Worm (Caenorhabditis elegans) whole organism, early embryonic: ENCODE measurements around the gene F12A10.8.
"Not testable (repeated sequence)": the region's sequence is repeated elsewhere in the genome, so short reads cannot be mapped to it uniquely, and the experiment has no call there.

Source experiments
- B0310.2 ChIP-seq: sonication (generic microtip); optimal IDR thresholded peaks from 2 replicates; lab custom pipeline; 2016; ENCODE audit warnings: mild to moderate bottlenecking, missing genetic modification characterization, missing compliant biosample characterization
- F13C5.2 ChIP-seq: sonication (generic microtip); optimal IDR thresholded peaks from 2 replicates; lab custom pipeline; 2017; ENCODE audit warnings: mild to moderate bottlenecking, missing genetic modification characterization, inconsistent platforms, missing compliant biosample characterization
- aly-1 ChIP-seq: sonication (generic microtip); optimal IDR thresholded peaks from 2 replicates; lab custom pipeline; 2016; ENCODE audit warnings: missing genetic modification characterization, missing compliant biosample characterization
- ama-1 ChIP-seq: fragments of 150-350 bp; optimal IDR thresholded peaks from 2 replicates; lab custom pipeline; 2014
- ceh-13 ChIP-seq: fragments of 200-800 bp; sonication (Bioruptor generic); optimal IDR thresholded peaks from 2 replicates; lab custom pipeline; 2018; ENCODE audit warnings: mild to moderate bottlenecking, missing genetic modification characterization, missing compliant biosample characterization
- ceh-36 ChIP-seq: sonication (generic microtip); optimal IDR thresholded peaks from 2 replicates; lab custom pipeline; 2016; ENCODE audit warnings: missing genetic modification characterization, inconsistent platforms, missing compliant biosample characterization
- ets-7 ChIP-seq: sonication (generic microtip); optimal IDR thresholded peaks from 2 replicates; lab custom pipeline; 2016; ENCODE audit warnings: missing genotype, missing genetic modification characterization, missing compliant biosample characterization
- flt-1 ChIP-seq: fragments of 200-800 bp; sonication (Bioruptor generic); IDR thresholded peaks from 2 replicates; pipeline ENCODE4 v1.3.6; 2022; ENCODE audit warnings: missing genetic modification characterization, missing compliant biosample characterization
- hmbx-1 ChIP-seq: sonication (generic microtip); optimal IDR thresholded peaks from 2 replicates; lab custom pipeline; 2016; ENCODE audit warnings: mild to moderate bottlenecking, missing genetic modification characterization, missing compliant biosample characterization
- hmg-4 ChIP-seq: fragments of 200-800 bp; sonication (Bioruptor generic); optimal IDR thresholded peaks from 2 replicates; lab custom pipeline; 2018; ENCODE audit warnings: mild to moderate bottlenecking, missing genetic modification characterization, missing compliant biosample characterization
- hnd-1 ChIP-seq: sonication (generic microtip); optimal IDR thresholded peaks from 2 replicates; lab custom pipeline; 2016; ENCODE audit warnings: missing genetic modification characterization, missing compliant biosample characterization
- pes-1 ChIP-seq: fragments of 200-800 bp; sonication (Bioruptor generic); IDR thresholded peaks from 2 replicates; pipeline ENCODE4 v1.3.6; 2022; ENCODE audit warnings: missing genetic modification reagents, missing genetic modification characterization, missing compliant biosample characterization
- scrt-1 ChIP-seq: fragments of 200-800 bp; sonication (Bioruptor generic); IDR thresholded peaks from 2 replicates; pipeline ENCODE4 v1.3.6; 2022; ENCODE audit warnings: missing genetic modification characterization, missing compliant biosample characterization
- sea-1 ChIP-seq: fragments of 200-800 bp; sonication (Bioruptor generic); conservative IDR thresholded peaks from 2 replicates; pipeline ENCODE4 v1.3.6; 2022; ENCODE audit warnings: missing genetic modification characterization, missing compliant biosample characterization
- tbx-11 ChIP-seq: fragments of 200-800 bp; sonication (Bioruptor generic); IDR thresholded peaks from 2 replicates; pipeline ENCODE4 v1.3.6; 2022; ENCODE audit warnings: missing genetic modification characterization, missing compliant biosample characterization
- tbx-37 ChIP-seq: fragments of 200-800 bp; sonication (Bioruptor generic); conservative IDR thresholded peaks from 2 replicates; pipeline ENCODE4 v1.3.6; 2022; ENCODE audit warnings: missing genetic modification reagents, missing genetic modification characterization, missing compliant biosample characterization
- tra-4 ChIP-seq: sonication (generic microtip); optimal IDR thresholded peaks from 2 replicates; lab custom pipeline; 2017; ENCODE audit warnings: missing genetic modification characterization, missing compliant biosample characterization

Gene F12A10.8

DNA sequence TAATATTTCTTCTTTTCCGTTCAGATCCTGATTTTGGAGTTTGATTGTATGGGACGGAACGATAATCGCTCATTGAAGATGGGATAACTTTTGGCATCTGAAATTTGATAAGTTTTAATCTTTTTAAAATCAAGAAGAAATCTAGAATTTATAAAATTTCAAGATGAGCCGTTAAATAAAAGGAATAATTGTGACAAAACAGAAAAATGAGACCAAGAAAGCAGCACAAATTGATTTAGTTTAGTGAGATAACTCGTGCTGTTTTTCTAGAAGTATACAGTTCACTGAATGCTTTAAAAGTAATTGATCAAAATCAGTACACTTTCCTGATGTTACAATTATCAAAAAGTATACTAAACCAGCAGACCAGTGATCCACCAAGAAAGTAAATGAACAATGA, 39.2 kb upstream of the F12A10.8 start, which contains the start of gene hlh-27:
hlh-27 (minus strand) TSS at position 101 of the 400 bp plus-strand sequence.
- TF ChIP-seq ets-7 (tag; lab: Kevin White, UChicago); B0310.2 (tag; lab: Kevin White, UChicago); hnd-1: not testable (repeated sequence)

DNA sequence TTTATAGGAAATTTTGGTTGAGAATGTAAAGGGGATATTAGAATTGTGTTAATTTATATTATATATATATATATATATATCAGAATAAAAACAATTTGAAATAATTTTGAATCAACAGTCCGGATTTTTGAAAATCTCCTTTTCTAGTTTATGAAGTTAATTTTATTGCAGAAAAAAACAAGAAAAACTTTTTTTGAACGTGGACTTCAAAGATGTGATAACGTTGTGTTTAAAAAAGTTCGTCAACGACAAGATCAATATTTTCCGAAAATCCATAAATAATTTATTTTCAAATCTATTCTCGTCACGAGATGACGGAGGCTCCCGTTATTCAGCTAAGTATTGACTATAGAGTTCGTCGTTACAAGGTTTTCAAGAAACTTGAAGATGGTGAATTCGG, 36.7 kb upstream of the F12A10.8 start, which contains the start of gene C17C3.11:
C17C3.11 (plus strand) TSS at position 301 of the 400 bp plus-strand sequence.
- TF ChIP-seq tbx-11 (no peak), flt-1 (GFP tag; lab: Robert Waterston, UW) (no peak), ets-7 (tag; lab: Kevin White, UChicago) (no peak), tbx-37 (GFP tag; lab: Robert Waterston, UW) (no peak), F13C5.2 (tag; lab: Kevin White, UChicago) (no peak), ceh-13 (GFP tag; lab: Kevin White, UChicago) (no peak), hnd-1 (no peak), hmbx-1 (tag; lab: Kevin White, UChicago) (no peak), pes-1 (GFP tag; lab: Robert Waterston, UW) (no peak), aly-1 (tag; lab: Kevin White, UChicago) (no peak)

DNA sequence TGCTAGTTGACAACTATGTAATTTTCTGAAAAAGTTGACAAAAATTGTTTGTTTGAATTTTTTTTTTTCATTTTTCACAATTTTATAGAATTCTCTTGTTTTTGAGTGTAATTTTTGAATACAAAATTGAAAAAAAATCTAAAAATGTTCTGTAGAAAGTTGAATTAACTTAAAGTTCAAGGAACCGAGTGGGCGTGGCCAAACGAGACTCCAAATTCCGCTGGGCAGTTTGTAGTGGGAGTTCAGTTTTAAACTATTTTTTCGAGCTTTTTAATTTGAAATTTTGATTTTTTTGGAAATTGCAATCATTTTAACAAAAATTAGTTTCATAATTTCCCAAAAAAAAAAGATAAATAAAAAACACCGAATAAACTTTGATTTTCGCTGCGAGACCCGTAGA, 36.2 kb upstream of the F12A10.8 start:
- no peak for TF ChIP-seq ceh-13 (GFP tag; lab: Kevin White, UChicago)
- no peak for TF ChIP-seq ama-1
- TF ChIP-seq tra-4, result no peak
- TF ChIP-seq tbx-37 (GFP tag; lab: Robert Waterston, UW), result no peak
- TF ChIP-seq flt-1 (GFP tag; lab: Robert Waterston, UW), result no peak
- TF ChIP-seq hmbx-1 (tag; lab: Kevin White, UChicago), result no peak
- TF ChIP-seq F13C5.2 (tag; lab: Kevin White, UChicago), result no peak
- TF ChIP-seq scrt-1, result no peak
- no peak for TF ChIP-seq pes-1 (GFP tag; lab: Robert Waterston, UW)
- TF ChIP-seq aly-1 (tag; lab: Kevin White, UChicago), result no peak
- no peak for TF ChIP-seq B0310.2 (tag; lab: Kevin White, UChicago)

DNA sequence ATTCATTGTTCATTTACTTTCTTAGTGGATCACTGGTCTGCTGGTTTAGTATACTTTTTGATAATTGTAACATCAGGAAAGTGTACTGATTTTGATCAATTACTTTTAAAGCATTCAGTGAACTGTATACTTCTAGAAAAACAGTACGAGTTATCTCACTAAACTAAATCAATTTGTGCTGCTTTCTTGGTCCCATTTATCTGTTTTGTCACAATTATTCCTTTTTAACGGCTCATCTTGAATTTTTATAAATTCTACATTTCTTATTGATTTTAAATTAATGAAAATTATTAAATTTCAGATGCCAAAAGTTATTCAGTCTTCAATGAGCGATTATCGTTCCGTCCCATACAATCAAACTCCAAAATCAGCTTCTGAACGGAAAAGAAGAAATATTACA, 34.1 kb upstream of the F12A10.8 start, which contains the start of gene hlh-25:
hlh-25 (plus strand) TSS at position 301 of the 400 bp plus-strand sequence.
- TF ChIP-seq hnd-1; ama-1; ets-7 (tag; lab: Kevin White, UChicago): not testable (repeated sequence)

DNA sequence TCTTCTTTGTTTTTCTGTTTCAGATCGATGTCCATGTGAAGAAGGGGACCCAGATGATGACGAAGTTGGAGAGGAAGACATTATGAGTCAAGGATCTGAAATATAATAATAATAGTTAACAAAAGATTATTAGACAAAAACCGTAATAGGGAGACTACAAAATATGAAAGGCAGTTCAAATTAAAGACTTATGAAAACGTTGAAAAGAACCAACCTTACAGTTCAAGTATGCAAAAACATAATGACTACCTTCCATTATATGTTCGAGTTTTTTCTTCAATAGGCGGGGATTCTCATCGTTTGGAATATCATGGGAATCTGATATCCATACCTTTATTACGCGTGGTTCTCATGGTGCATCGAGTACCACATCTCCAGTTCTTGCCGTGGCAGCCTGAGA, 32.8 kb upstream of the F12A10.8 start, which contains the start of gene hlh-26:
hlh-26 (minus strand) TSS at position 101 of the 400 bp plus-strand sequence.
- no peak for TF ChIP-seq hnd-1
- TF ChIP-seq B0310.2 (tag; lab: Kevin White, UChicago), result no peak
- TF ChIP-seq scrt-1, result no peak
- no peak for TF ChIP-seq tbx-11
- TF ChIP-seq tbx-37 (GFP tag; lab: Robert Waterston, UW), result no peak
- TF ChIP-seq ceh-36, result no peak

DNA sequence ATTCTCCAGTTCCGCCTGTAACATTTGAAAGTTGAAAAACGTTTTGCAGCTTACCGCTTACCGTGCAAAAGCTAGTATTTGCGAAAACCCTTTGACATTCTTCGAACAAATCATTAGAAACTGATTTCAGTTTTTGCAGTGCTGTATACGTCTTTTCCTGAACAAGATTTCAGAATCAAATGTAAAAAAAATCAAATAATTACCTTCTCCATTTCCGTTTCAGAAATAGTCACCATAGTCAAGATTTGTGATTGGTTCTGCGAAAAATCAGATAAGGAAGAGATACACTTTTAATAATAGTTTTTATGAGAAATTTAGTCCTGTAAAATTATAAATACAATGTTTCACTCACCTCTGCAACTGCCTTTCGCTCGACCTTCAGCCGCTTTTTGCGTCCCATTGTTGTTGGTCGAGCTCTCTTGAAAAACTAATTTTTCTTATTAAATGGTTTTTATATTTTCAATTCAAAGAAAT, 31.0 kb upstream of the F12A10.8 start, which contains the start of gene C17C3.9:
C17C3.9 (minus strand) TSS at position 424 of the 474 bp plus-strand sequence.
- TF ChIP-seq B0310.2 (tag; lab: Kevin White, UChicago), result no peak
- TF ChIP-seq pes-1 (GFP tag; lab: Robert Waterston, UW), result no peak
- no peak for TF ChIP-seq ceh-13 (GFP tag; lab: Kevin White, UChicago)
- TF ChIP-seq tbx-11, result no peak
- TF ChIP-seq ceh-36, result no peak

DNA sequence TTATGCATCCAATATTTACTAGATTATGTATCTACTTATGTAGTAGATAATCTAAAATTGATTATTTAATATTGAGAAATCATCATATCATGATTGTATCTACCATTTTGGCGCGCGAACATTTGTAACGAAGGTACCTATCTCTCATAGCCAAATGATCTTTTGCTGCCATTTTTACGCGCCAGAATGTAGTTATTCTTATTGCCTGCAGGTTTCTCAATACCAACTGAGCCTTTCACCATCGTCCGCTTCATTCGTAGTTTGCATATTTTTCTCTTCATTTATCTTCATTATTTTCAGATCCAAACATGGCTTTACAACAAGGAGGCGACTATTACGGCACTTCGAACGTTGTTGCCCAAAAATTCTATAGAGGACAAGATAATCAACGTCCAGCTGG, 27.0 kb upstream of the F12A10.8 start, which contains the start of gene ZK177.1:
ZK177.1 (plus strand) TSS at position 301 of the 400 bp plus-strand sequence.
- no peak for TF ChIP-seq tbx-37 (GFP tag; lab: Robert Waterston, UW)
- TF ChIP-seq flt-1 (GFP tag; lab: Robert Waterston, UW), result no peak
- no peak for TF ChIP-seq hmg-4 (GFP tag; lab: Kevin White, UChicago)
- no peak for TF ChIP-seq B0310.2 (tag; lab: Kevin White, UChicago)
- no peak for TF ChIP-seq hmbx-1 (tag; lab: Kevin White, UChicago)
- TF ChIP-seq F13C5.2 (tag; lab: Kevin White, UChicago), result no peak
- TF ChIP-seq ceh-36, result no peak
- TF ChIP-seq ceh-13 (GFP tag; lab: Kevin White, UChicago), result no peak
- TF ChIP-seq tra-4, result no peak
- TF ChIP-seq tbx-11, result no peak
- no peak for TF ChIP-seq aly-1 (tag; lab: Kevin White, UChicago)
- TF ChIP-seq hnd-1, result no peak

DNA sequence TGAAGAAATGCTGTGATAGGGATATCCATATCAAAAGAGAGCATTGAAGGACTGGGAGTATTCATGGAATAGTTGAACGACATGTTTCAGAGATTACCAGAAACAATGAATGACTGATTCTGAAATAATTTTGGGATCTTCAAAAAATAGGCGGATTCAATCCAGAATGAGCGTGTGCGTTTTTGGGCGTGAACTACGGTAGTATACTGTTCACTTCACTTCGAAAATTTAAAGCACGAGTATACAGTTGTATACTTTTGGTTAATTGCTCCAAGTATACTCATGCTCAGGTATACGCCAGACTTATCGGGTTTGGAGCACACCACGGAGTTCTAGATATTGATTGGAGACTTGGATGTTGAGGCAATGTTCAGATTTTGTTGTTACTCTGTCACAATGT, 24.4 kb upstream of the F12A10.8 start, which contains the start of gene tbx-35:
tbx-35 (minus strand) TSS at position 101 of the 400 bp plus-strand sequence.
- TF ChIP-seq scrt-1 (no peak), ets-7 (tag; lab: Kevin White, UChicago) (no peak), pes-1 (GFP tag; lab: Robert Waterston, UW) (no peak), tra-4 (no peak), F13C5.2 (tag; lab: Kevin White, UChicago) (no peak), hmg-4 (GFP tag; lab: Kevin White, UChicago) (no peak), sea-1 (GFP tag; lab: Robert Waterston, UW) (no peak), aly-1 (tag; lab: Kevin White, UChicago) (no peak), ceh-36 (no peak), hnd-1 (no peak), tbx-11 (no peak), B0310.2 (tag; lab: Kevin White, UChicago) (no peak), tbx-37 (GFP tag; lab: Robert Waterston, UW) (no peak), hmbx-1 (tag; lab: Kevin White, UChicago) (no peak), ama-1 (no peak), flt-1 (GFP tag; lab: Robert Waterston, UW) (no peak)
